Worm (Caenorhabditis elegans) whole organism, early embryonic: ENCODE results near the gene pmk-1.

ENCODE experiments used
- B0310.2 ChIP-seq: sonication (generic microtip); optimal IDR thresholded peaks from 2 replicates; lab custom pipeline; 2016; ENCODE audit warnings: mild to moderate bottlenecking, missing genetic modification characterization, missing compliant biosample characterization
- F13C5.2 ChIP-seq: sonication (generic microtip); optimal IDR thresholded peaks from 2 replicates; lab custom pipeline; 2017; ENCODE audit warnings: mild to moderate bottlenecking, missing genetic modification characterization, inconsistent platforms, missing compliant biosample characterization
- aly-1 ChIP-seq: sonication (generic microtip); optimal IDR thresholded peaks from 2 replicates; lab custom pipeline; 2016; ENCODE audit warnings: missing genetic modification characterization, missing compliant biosample characterization
- ama-1 ChIP-seq: fragments of 150-350 bp; optimal IDR thresholded peaks from 2 replicates; lab custom pipeline; 2014
- ceh-13 ChIP-seq: fragments of 200-800 bp; sonication (Bioruptor generic); optimal IDR thresholded peaks from 2 replicates; lab custom pipeline; 2018; ENCODE audit warnings: mild to moderate bottlenecking, missing genetic modification characterization, missing compliant biosample characterization
- ceh-36 ChIP-seq: sonication (generic microtip); optimal IDR thresholded peaks from 2 replicates; lab custom pipeline; 2016; ENCODE audit warnings: missing genetic modification characterization, inconsistent platforms, missing compliant biosample characterization
- ets-7 ChIP-seq: sonication (generic microtip); optimal IDR thresholded peaks from 2 replicates; lab custom pipeline; 2016; ENCODE audit warnings: missing genotype, missing genetic modification characterization, missing compliant biosample characterization
- flt-1 ChIP-seq: fragments of 200-800 bp; sonication (Bioruptor generic); IDR thresholded peaks from 2 replicates; pipeline ENCODE4 v1.3.6; 2022; ENCODE audit warnings: missing genetic modification characterization, missing compliant biosample characterization
- hmbx-1 ChIP-seq: sonication (generic microtip); optimal IDR thresholded peaks from 2 replicates; lab custom pipeline; 2016; ENCODE audit warnings: mild to moderate bottlenecking, missing genetic modification characterization, missing compliant biosample characterization
- hmg-4 ChIP-seq: fragments of 200-800 bp; sonication (Bioruptor generic); optimal IDR thresholded peaks from 2 replicates; lab custom pipeline; 2018; ENCODE audit warnings: mild to moderate bottlenecking, missing genetic modification characterization, missing compliant biosample characterization
- hnd-1 ChIP-seq: sonication (generic microtip); optimal IDR thresholded peaks from 2 replicates; lab custom pipeline; 2016; ENCODE audit warnings: missing genetic modification characterization, missing compliant biosample characterization
- pes-1 ChIP-seq: fragments of 200-800 bp; sonication (Bioruptor generic); IDR thresholded peaks from 2 replicates; pipeline ENCODE4 v1.3.6; 2022; ENCODE audit warnings: missing genetic modification reagents, missing genetic modification characterization, missing compliant biosample characterization
- scrt-1 ChIP-seq: fragments of 200-800 bp; sonication (Bioruptor generic); IDR thresholded peaks from 2 replicates; pipeline ENCODE4 v1.3.6; 2022; ENCODE audit warnings: missing genetic modification characterization, missing compliant biosample characterization
- sea-1 ChIP-seq: fragments of 200-800 bp; sonication (Bioruptor generic); conservative IDR thresholded peaks from 2 replicates; pipeline ENCODE4 v1.3.6; 2022; ENCODE audit warnings: missing genetic modification characterization, missing compliant biosample characterization
- tbx-11 ChIP-seq: fragments of 200-800 bp; sonication (Bioruptor generic); IDR thresholded peaks from 2 replicates; pipeline ENCODE4 v1.3.6; 2022; ENCODE audit warnings: missing genetic modification characterization, missing compliant biosample characterization
- tbx-37 ChIP-seq: fragments of 200-800 bp; sonication (Bioruptor generic); conservative IDR thresholded peaks from 2 replicates; pipeline ENCODE4 v1.3.6; 2022; ENCODE audit warnings: missing genetic modification reagents, missing genetic modification characterization, missing compliant biosample characterization
- tra-4 ChIP-seq: sonication (generic microtip); optimal IDR thresholded peaks from 2 replicates; lab custom pipeline; 2017; ENCODE audit warnings: missing genetic modification characterization, missing compliant biosample characterization

Gene pmk-1

ce11 chrIV:8148494-8148893 is at the start of gene pmk-1:
Gene pmk-1, plus strand, starts transcription at chrIV:8148794.
- TF ChIP-seq pes-1 (GFP tag; lab: Robert Waterston, UW) (no peak), flt-1 (GFP tag; lab: Robert Waterston, UW) (no peak), ama-1 (no peak), tbx-37 (GFP tag; lab: Robert Waterston, UW) (no peak), B0310.2 (tag; lab: Kevin White, UChicago) (no peak), sea-1 (GFP tag; lab: Robert Waterston, UW) (no peak), F13C5.2 (tag; lab: Kevin White, UChicago) (no peak), hmg-4 (GFP tag; lab: Kevin White, UChicago) (no peak), hnd-1 (tag; lab: Kevin White, UChicago) (no peak), ceh-36 (tag; lab: Kevin White, UChicago) (no peak), tbx-11 (no peak), hmbx-1 (tag; lab: Kevin White, UChicago) (no peak), scrt-1 (GFP tag; lab: Robert Waterston, UW) (no peak), tra-4 (tag; lab: Kevin White, UChicago) (no peak), aly-1 (tag; lab: Kevin White, UChicago) (no peak), ets-7 (tag; lab: Kevin White, UChicago) (no peak), ceh-13 (GFP tag; lab: Kevin White, UChicago) (no peak)

- no peak for TF ChIP-seq ets-7 (tag; lab: Kevin White, UChicago)
- TF ChIP-seq ama-1, result no peak
- no peak for TF ChIP-seq ceh-13 (GFP tag; lab: Kevin White, UChicago)
- no peak for TF ChIP-seq B0310.2 (tag; lab: Kevin White, UChicago)
- TF ChIP-seq hnd-1 (tag; lab: Kevin White, UChicago), result no peak
- TF ChIP-seq hmbx-1 (tag; lab: Kevin White, UChicago), result no peak
- no peak for TF ChIP-seq sea-1 (GFP tag; lab: Robert Waterston, UW)
- TF ChIP-seq scrt-1 (GFP tag; lab: Robert Waterston, UW), result no peak
These were observed 49.0 kb upstream of the pmk-1 start, which contains the start of gene Y42H9AR.2 for ce11 chrIV:8099601-8100000. Gene Y42H9AR.2, plus strand, starts transcription at chrIV:8099901.

- no peak for TF ChIP-seq flt-1 (GFP tag; lab: Robert Waterston, UW)
- TF ChIP-seq ceh-13 (GFP tag; lab: Kevin White, UChicago), result no peak
- TF ChIP-seq ceh-36 (tag; lab: Kevin White, UChicago), result no peak
- no peak for TF ChIP-seq tra-4 (tag; lab: Kevin White, UChicago)
- no peak for TF ChIP-seq aly-1 (tag; lab: Kevin White, UChicago)
- no peak for TF ChIP-seq hnd-1 (tag; lab: Kevin White, UChicago)
- no peak for TF ChIP-seq scrt-1 (GFP tag; lab: Robert Waterston, UW)
- TF ChIP-seq F13C5.2 (tag; lab: Kevin White, UChicago), result no peak
- no peak for TF ChIP-seq hmbx-1 (tag; lab: Kevin White, UChicago)
- TF ChIP-seq sea-1 (GFP tag; lab: Robert Waterston, UW), result no peak
- no peak for TF ChIP-seq pes-1 (GFP tag; lab: Robert Waterston, UW)
- TF ChIP-seq ama-1, result no peak
- no peak for TF ChIP-seq ets-7 (tag; lab: Kevin White, UChicago)
These were observed 46.4 kb upstream of the pmk-1 start, which contains the start of gene Y42H9AR.5 for ce11 chrIV:8102231-8102630. Gene Y42H9AR.5, plus strand, starts transcription at chrIV:8102531.

- TF ChIP-seq F13C5.2 (tag; lab: Kevin White, UChicago) (no peak), tbx-37 (GFP tag; lab: Robert Waterston, UW) (no peak), hnd-1 (tag; lab: Kevin White, UChicago) (no peak), ets-7 (tag; lab: Kevin White, UChicago) (no peak), B0310.2 (tag; lab: Kevin White, UChicago) (no peak), sea-1 (GFP tag; lab: Robert Waterston, UW) (no peak), ceh-13 (GFP tag; lab: Kevin White, UChicago) (no peak), tra-4 (tag; lab: Kevin White, UChicago) (no peak), flt-1 (GFP tag; lab: Robert Waterston, UW) (no peak), hmbx-1 (tag; lab: Kevin White, UChicago) (no peak), pes-1 (GFP tag; lab: Robert Waterston, UW) (no peak), hmg-4 (GFP tag; lab: Kevin White, UChicago) (no peak), scrt-1 (GFP tag; lab: Robert Waterston, UW) (no peak), ama-1 (no peak), aly-1 (tag; lab: Kevin White, UChicago) (no peak), ceh-36 (tag; lab: Kevin White, UChicago) (no peak), tbx-11 (no peak)
These were observed 45.4 kb upstream of the pmk-1 start for ce11 chrIV:8103196-8103595.

- TF ChIP-seq hnd-1 (tag; lab: Kevin White, UChicago) (no peak), sea-1 (GFP tag; lab: Robert Waterston, UW) (no peak), aly-1 (tag; lab: Kevin White, UChicago) (no peak), ceh-13 (GFP tag; lab: Kevin White, UChicago) (no peak), scrt-1 (GFP tag; lab: Robert Waterston, UW) (no peak)
These were observed 43.5 kb upstream of the pmk-1 start for ce11 chrIV:8105083-8105482.

- no peak for TF ChIP-seq tra-4 (tag; lab: Kevin White, UChicago)
- TF ChIP-seq tbx-11, result no peak
- no peak for TF ChIP-seq ceh-36 (tag; lab: Kevin White, UChicago)
- TF ChIP-seq ama-1, result no peak
- no peak for TF ChIP-seq flt-1 (GFP tag; lab: Robert Waterston, UW)
- TF ChIP-seq scrt-1 (GFP tag; lab: Robert Waterston, UW), result no peak
- no peak for TF ChIP-seq tbx-37 (GFP tag; lab: Robert Waterston, UW)
- TF ChIP-seq hmg-4 (GFP tag; lab: Kevin White, UChicago), result no peak
- TF ChIP-seq aly-1 (tag; lab: Kevin White, UChicago), result no peak
- no peak for TF ChIP-seq F13C5.2 (tag; lab: Kevin White, UChicago)
- TF ChIP-seq hnd-1 (tag; lab: Kevin White, UChicago), result no peak
- no peak for TF ChIP-seq ceh-13 (GFP tag; lab: Kevin White, UChicago)
- no peak for TF ChIP-seq sea-1 (GFP tag; lab: Robert Waterston, UW)
- no peak for TF ChIP-seq pes-1 (GFP tag; lab: Robert Waterston, UW)
- TF ChIP-seq ets-7 (tag; lab: Kevin White, UChicago), result no peak
- no peak for TF ChIP-seq hmbx-1 (tag; lab: Kevin White, UChicago)
These were observed 41.1 kb upstream of the pmk-1 start, which contains the start of gene rabs-5 for ce11 chrIV:8107502-8107901. Gene rabs-5, minus strand, starts transcription at chrIV:8107602.
